Fruit fly (Drosophila melanogaster) Kc167 (cell line): ENCODE measurements around the gene fid.

ENCODE experiments used
- Myc ChIP-seq: fragments of >200 bp; optimal IDR thresholded peaks from 2 replicates; lab custom pipeline; 2017; ENCODE audit warnings: missing external identifiers
- Sin3A ChIP-seq: fragments of >200 bp; optimal IDR thresholded peaks from 2 replicates; lab custom pipeline; 2018; ENCODE audit warnings: missing external identifiers
- h ChIP-seq: fragments of >200 bp; optimal IDR thresholded peaks from 3 replicates; lab custom pipeline; 2018; ENCODE audit warnings: missing external identifiers
- insv ChIP-seq: fragments of >200 bp; optimal IDR thresholded peaks from 3 replicates; lab custom pipeline; 2018; ENCODE audit warnings: missing external identifiers
- psq ChIP-seq: fragments of >200 bp; optimal IDR thresholded peaks from 2 replicates; lab custom pipeline; 2017; ENCODE audit warnings: missing external identifiers
- ttk ChIP-seq: sonication (Bioruptor generic); optimal IDR thresholded peaks from 2 replicates; lab custom pipeline; 2017; ENCODE audit warnings: missing external identifiers

Gene fid

DNA sequence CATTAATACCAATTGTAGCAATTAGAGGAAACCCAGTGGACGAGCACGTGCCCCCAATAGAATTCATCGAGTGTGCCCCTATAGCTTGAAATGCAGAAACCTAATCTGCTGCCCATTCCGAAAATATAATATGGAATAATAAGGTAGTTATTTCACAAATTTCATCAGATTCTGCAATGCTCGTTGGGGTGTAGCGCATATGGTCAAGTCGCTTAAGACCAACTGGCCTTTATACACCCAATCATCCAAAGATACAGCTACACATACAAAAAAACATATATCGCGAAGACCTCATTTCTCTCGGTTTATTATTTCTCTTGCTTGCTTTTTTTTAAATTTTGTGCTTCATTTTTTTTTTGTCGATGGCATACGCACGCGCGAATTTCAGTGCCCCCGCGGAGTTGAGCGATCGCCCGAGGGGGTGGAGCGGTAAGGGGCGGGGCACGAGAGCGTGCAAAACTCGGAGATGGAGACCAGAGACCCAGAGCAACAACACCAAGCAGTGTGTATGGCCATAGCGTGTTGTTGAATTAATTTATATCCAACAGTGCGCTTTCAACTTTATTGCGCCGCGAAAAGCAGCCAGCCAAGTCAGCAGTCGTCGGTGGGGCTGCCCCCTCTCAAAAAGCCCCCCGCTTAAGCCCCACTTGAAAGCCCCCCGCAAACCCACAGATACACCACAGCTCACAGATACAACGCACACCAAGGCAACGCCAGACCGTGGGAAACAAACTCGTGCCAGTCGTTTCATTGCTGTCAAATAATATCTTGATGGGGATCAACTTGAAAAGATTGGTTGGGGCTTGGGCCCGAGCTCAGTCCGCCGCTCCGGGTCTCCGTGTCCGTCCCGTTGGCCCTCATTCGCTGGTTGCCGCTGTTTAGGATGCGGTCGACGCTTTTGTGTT is 38.3 kb downstream of the fid start:
- TF ChIP-seq ttk (lab: Kevin White, UChicago) (no peak), Sin3A (no peak), Myc (no peak), h (lab: Kevin White, UChicago) (no peak), psq (lab: Kevin White, UChicago) (no peak), insv (lab: Kevin White, UChicago) (no peak)

DNA sequence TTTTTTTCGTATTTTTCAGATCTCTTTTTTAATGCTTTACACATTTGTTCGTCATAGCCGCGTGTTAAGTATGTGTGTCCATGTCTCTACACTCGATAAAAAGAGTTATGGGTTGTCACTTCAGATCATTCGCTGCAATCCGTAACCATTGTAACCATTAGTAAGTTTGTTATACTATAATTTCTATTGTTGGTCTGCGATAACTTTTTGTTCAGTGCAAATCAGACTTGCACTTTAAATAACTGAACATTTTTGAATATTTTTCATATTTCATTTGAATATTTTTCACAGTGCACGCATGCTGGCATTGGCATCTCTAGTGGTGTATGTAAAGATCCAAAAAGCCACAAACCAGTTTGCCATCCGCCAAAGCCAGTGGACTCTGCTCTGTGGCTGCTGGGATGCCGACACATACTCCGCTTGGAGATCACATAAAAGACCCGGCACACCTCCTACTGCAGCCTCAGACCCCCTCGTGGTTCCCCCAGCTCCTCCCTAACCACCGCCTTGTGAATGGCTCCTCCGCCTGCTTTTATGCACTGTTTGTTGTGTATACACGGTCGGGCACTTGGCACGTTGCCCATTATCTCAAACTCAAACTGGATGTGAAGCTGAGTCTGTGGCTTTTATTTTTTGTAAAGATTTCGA is 39.1 kb downstream of the fid start:
- TF ChIP-seq ttk (lab: Kevin White, UChicago), result no peak
- no peak for TF ChIP-seq insv (lab: Kevin White, UChicago)
- TF ChIP-seq Sin3A, result no peak
- no peak for TF ChIP-seq h (lab: Kevin White, UChicago)
- TF ChIP-seq Myc, result no peak
- no peak for TF ChIP-seq psq (lab: Kevin White, UChicago)

DNA sequence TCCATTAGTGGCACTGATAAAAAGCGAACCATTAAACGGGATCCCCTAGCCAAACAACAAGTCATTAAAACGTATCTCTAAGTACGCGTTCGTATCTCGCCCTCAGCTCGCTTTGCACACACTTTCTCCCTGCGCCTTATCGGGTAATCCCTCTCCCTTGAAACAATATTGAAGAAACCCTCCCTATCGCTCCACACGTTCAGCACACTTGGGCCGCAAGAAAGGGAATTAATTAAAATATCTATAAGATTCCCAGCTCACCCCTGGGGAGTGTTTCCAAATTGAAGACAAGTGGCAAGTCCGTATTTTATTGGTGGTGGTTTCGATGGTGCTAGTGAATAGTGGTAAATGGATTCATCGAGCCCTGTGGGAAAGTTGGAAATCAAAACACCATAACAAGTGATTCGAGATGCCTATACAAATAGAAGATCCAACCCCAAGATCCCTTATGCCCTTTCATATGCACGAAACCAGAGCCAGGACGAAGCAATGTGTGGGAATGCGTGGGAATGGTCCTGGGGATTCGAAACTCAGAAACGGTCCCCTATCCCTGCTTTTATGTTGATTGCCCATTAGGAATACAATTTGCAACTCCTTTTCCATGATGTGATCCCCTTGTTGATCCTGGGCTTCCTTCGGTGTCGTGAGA is 40.0 kb downstream of the fid start:
- no peak for TF ChIP-seq psq (lab: Kevin White, UChicago)
- no peak for TF ChIP-seq Sin3A

DNA sequence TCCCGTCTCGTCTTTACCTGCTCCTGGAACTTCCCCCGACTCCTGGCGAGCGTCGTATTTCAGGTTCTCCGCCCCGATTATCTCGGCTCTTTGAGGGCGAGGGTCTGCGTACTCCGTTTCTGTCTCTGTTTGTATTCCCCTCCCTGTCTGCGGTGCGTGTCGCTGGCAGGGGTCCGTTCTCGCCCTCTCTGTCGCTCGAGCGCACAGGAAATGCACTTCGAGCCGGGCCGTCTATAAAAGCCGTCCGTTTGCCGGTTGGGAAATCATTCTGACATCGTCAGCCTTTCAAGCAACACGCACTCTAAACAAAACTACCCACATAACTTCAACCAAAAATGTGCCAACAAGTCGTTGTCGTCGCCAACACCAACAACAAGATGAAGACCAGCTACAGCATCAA is 40.7 kb downstream of the fid start:
- TF ChIP-seq psq (lab: Kevin White, UChicago) (no peak), insv (lab: Kevin White, UChicago) (no peak), Myc (no peak)

DNA sequence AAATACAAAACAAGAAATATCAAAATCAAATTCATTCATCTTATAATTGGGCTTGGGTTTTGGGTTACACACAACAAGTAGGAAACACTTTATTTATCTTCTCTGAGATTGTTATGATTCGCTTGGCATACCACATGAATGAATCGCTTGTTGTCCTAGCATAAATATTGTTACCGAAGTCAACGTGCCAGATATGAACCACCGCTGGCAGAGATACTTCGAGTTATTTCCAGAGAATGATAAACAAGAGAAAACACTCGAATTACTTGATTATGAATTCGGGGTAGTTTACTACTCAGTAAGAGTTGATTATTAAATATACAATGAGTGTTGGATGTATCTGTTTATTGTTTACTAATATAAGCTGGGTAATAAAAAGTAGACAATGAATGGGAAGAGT is 41.7 kb downstream of the fid start:
- TF ChIP-seq h (lab: Kevin White, UChicago) (no peak), Sin3A (no peak), ttk (lab: Kevin White, UChicago) (no peak), insv (lab: Kevin White, UChicago) (no peak), Myc (no peak), psq (lab: Kevin White, UChicago) (no peak)

- TF ChIP-seq ttk (lab: Kevin White, UChicago) (no peak), Sin3A (no peak), psq (lab: Kevin White, UChicago) (no peak), insv (lab: Kevin White, UChicago) (no peak), Myc (no peak), h (lab: Kevin White, UChicago) (no peak)
Observed at dm6 chr3R:26012288-26012687, 42.4 kb downstream of the fid start.

dm6 chr3R:26012801-26013663 is 43.2 kb downstream of the fid start:
- TF ChIP-seq insv (lab: Kevin White, UChicago) (no peak), Myc (no peak), h (lab: Kevin White, UChicago) (no peak), ttk (lab: Kevin White, UChicago) (no peak), Sin3A (no peak), psq (lab: Kevin White, UChicago) (no peak)

- TF ChIP-seq h (lab: Kevin White, UChicago) (no peak), ttk (lab: Kevin White, UChicago) (no peak), insv (lab: Kevin White, UChicago) (no peak), Myc (no peak), psq (lab: Kevin White, UChicago) (no peak), Sin3A (no peak)
Observed at dm6 chr3R:26013664-26013948, 43.7 kb downstream of the fid start.

DNA sequence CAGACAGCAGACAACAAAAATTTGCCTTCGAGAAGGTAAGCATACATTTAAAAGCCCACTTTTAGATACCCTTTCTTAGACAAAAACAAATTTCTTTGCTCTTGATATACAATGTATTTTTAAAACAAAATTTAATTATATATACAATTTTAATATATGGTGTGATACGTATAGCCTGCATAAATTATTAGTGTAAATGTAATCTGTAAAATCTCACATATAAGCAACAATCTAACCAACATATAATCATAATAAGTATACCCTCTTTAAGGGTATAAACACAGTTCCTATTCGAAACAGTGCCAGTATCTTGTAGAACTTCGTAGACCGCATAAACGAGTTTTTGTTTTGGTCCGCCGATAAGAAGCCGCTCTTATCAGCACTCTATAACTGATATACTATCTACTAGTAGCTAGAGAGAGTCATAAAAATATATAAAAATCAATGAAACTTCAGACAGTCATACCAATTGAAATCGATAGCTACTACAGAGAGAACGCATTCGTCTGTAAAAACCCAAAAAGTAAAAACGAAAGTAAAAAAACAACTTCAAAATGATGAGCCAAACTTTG is 44.5 kb downstream of the fid start, which contains the start of gene Kaz-m1:
TSS of gene Kaz-m1 (plus strand) at position 460 of the 572 bp plus-strand sequence.
- TF ChIP-seq Sin3A (no peak), h (lab: Kevin White, UChicago) (no peak), ttk (lab: Kevin White, UChicago) (no peak), psq (lab: Kevin White, UChicago) (no peak), Myc (no peak), insv (lab: Kevin White, UChicago) (no peak)

- TF ChIP-seq insv (lab: Kevin White, UChicago), result no peak
- TF ChIP-seq ttk (lab: Kevin White, UChicago), result no peak
Observed at dm6 chr3R:26017294-26017770, 47.5 kb downstream of the fid start.
